Fruit fly (Drosophila melanogaster): Measurements from ENCODE around the gene CG13124.
A peak's percentile ranks its signal among the peaks of the same experiment; 100 is the strongest.

DNA sequence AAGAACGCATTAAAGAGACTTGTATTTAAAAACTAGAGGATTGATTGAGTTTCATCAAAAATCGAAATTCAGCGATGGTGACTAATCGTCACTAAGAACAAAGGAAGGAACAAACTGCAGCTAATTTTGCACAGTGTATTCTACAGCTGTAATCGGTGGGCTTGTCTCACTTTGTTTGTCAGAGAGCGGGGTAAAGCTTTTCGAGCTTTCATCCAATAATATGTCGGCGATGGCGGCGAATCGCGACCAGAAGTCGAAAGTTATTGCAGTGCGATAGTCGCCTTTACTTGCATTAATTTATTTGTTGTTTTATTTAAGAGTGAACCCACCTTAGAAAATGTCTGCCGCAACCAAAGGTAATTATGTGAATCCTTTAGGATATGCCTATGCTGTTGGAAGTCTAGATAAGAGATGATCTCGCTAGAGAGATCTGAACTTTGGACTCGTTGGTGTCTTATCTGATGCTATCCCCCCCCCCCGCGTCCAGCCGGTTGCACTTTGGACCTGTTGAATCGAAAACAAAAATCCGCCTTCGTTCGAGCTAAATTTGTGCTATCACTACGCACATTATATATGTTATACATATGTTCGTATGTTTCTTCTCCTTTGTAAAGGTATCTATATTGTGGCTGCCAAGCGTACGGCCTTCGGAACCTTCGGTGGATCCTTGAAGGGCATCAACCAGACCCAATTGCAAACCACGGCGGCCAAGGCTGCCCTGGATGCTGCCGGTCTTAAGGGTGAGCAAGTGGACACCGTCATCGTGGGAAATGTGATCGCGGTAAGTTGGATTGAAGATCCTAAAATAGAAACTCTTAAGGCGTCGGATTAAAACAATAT, 6.8 kb upstream of the CG13124 start, which contains the start of gene yip2:
- TF ChIP-seq lola (GFP tag; optimal IDR thresholded peaks at IDR 0.05) (no peak), fru (GFP tag; optimal IDR thresholded peaks at IDR 0.05) (peak; percentile 64), N (GFP tag; optimal IDR thresholded peaks at IDR 0.05) (no peak), foxo (GFP tag; optimal IDR thresholded peaks at IDR 0.05) (peak; percentile 17 to 59), dl (GFP tag; optimal IDR thresholded peaks at IDR 0.05; ENCODE audit: insufficient read depth in 1 of 2, partially characterized antibody in 2 of 2) (no peak), woc (GFP tag; optimal IDR thresholded peaks at IDR 0.05) (peak; percentile 61), usp (GFP tag; optimal IDR thresholded peaks at IDR 0.05) (no peak), Abd-B (GFP tag; optimal IDR thresholded peaks at IDR 0.05) (no peak), Hr78 (GFP tag; optimal IDR thresholded peaks at IDR 0.05) (no peak)
